Fruit fly (Drosophila melanogaster) whole organism, embryonic: ENCODE measurements around the gene Trax.
A peak's percentile ranks its signal among the peaks of the same experiment; 100 is the strongest.

Source experiments
- Abd-B ChIP-seq: fragments of 200-800 bp; sonication (Bioruptor generic); optimal IDR thresholded peaks from 2 replicates; lab custom pipeline; 2018; ENCODE audit warnings: missing biosample characterization, mild to moderate bottlenecking, missing genetic modification characterization, moderate library complexity
- Atf-2 ChIP-seq: fragments of 200-800 bp; sonication (Bioruptor generic); optimal IDR thresholded peaks from 2 replicates; lab custom pipeline; 2016; ENCODE audit warnings: missing biosample characterization, missing genetic modification characterization
- Awh ChIP-seq: fragments of 200-800 bp; sonication (Bioruptor generic); IDR thresholded peaks from 2 replicates; pipeline ENCODE4, ENCODE4 v1.3.6; 2022; ENCODE audit warnings: missing biosample characterization, missing genetic modification characterization
- CG10543 ChIP-seq: fragments of 200-800 bp; sonication (Bioruptor generic); optimal IDR thresholded peaks from 3 replicates; lab custom pipeline; 2017; ENCODE audit warnings: missing biosample characterization, mild to moderate bottlenecking, missing genetic modification characterization, moderate library complexity
- CG13424 ChIP-seq: fragments of 200-800 bp; sonication (Bioruptor generic); optimal IDR thresholded peaks from 2 replicates; lab custom pipeline; 2019; ENCODE audit warnings: missing biosample characterization, mild to moderate bottlenecking, missing genetic modification characterization, moderate library complexity
- CG15073 ChIP-seq: fragments of 200-800 bp; sonication (Bioruptor generic); optimal IDR thresholded peaks from 2 replicates; lab custom pipeline; 2016; ENCODE audit warnings: missing biosample characterization, missing genetic modification characterization
- CG1603 ChIP-seq: fragments of 200-800 bp; sonication (Bioruptor generic); optimal IDR thresholded peaks from 2 replicates; lab custom pipeline; 2019; ENCODE audit warnings: missing biosample characterization, mild to moderate bottlenecking, missing genetic modification characterization, moderate library complexity
- CG1792 ChIP-seq: fragments of 200-800 bp; sonication (Bioruptor generic); optimal IDR thresholded peaks from 2 replicates; lab custom pipeline; 2016; ENCODE audit warnings: missing biosample characterization, missing genetic modification characterization
- CG2129 ChIP-seq: fragments of 200-800 bp; sonication (Bioruptor generic); IDR thresholded peaks from 2 replicates; pipeline ENCODE4 v1.3.6; 2022; ENCODE audit warnings: missing biosample characterization, missing genetic modification characterization; ENCODE audit not compliant: partially characterized antibody
- CG3281 ChIP-seq: fragments of 200-800 bp; sonication (Bioruptor generic); optimal IDR thresholded peaks from 3 replicates; lab custom pipeline; 2017; ENCODE audit warnings: missing biosample characterization, mild to moderate bottlenecking, missing genetic modification characterization
- CG34376 ChIP-seq: fragments of 200-800 bp; sonication (Bioruptor generic); optimal IDR thresholded peaks from 2 replicates; lab custom pipeline; 2018; ENCODE audit warnings: missing biosample characterization, mild to moderate bottlenecking, missing genetic modification characterization
- CG34422 ChIP-seq: fragments of 200-800 bp; sonication (Bioruptor generic); IDR thresholded peaks from 3 replicates; pipeline ENCODE4 v1.3.6; 2022; ENCODE audit warnings: missing biosample characterization, missing genetic modification characterization
- CG3995 ChIP-seq: fragments of 200-800 bp; sonication (Bioruptor generic); optimal IDR thresholded peaks from 3 replicates; lab custom pipeline; 2016; ENCODE audit warnings: missing biosample characterization, missing genetic modification characterization
- CG4617 ChIP-seq: fragments of 200-800 bp; sonication (Bioruptor generic); optimal IDR thresholded peaks from 3 replicates; lab custom pipeline; 2016; ENCODE audit warnings: missing biosample characterization, missing genetic modification characterization, borderline replicate concordance
- CG8944 ChIP-seq: fragments of 200-800 bp; sonication (Bioruptor generic); optimal IDR thresholded peaks from 3 replicates; lab custom pipeline; 2016; ENCODE audit warnings: missing biosample characterization, missing genetic modification characterization
- CG9727 ChIP-seq: fragments of 200-800 bp; sonication (Bioruptor generic); optimal IDR thresholded peaks from 3 replicates; lab custom pipeline; 2017; ENCODE audit warnings: missing biosample characterization, mild to moderate bottlenecking, missing genetic modification characterization
- Dfd ChIP-seq, 2 experiments: fragments of >200 bp; optimal IDR thresholded peaks; 2 replicates each; lab custom pipeline; 2017; ENCODE audit warnings: missing biosample characterization in 2 of 2, missing genetic modification characterization in 2 of 2
- E2f2 ChIP-seq: fragments of 200-800 bp; sonication (Bioruptor generic); IDR thresholded peaks from 2 replicates; pipeline ENCODE4 v1.3.6; 2022; ENCODE audit warnings: missing biosample characterization, missing genetic modification characterization
- Fer3 ChIP-seq: fragments of 200-800 bp; sonication (Bioruptor generic); optimal IDR thresholded peaks from 2 replicates; lab custom pipeline; 2018; ENCODE audit warnings: missing biosample characterization, mild to moderate bottlenecking, missing genetic modification characterization, moderate library complexity
- HLH3B ChIP-seq: fragments of 200-800 bp; sonication (Bioruptor generic); IDR thresholded peaks from 2 replicates; pipeline ENCODE4 v1.3.6; 2022; ENCODE audit warnings: missing biosample characterization, missing genetic modification characterization
- Hsf ChIP-seq: fragments of 200-800 bp; sonication (Bioruptor generic); optimal IDR thresholded peaks from 3 replicates; lab custom pipeline; 2016; ENCODE audit warnings: missing biosample characterization, missing genetic modification characterization
- Lim3 ChIP-seq: fragments of 200-800 bp; sonication (Bioruptor generic); IDR thresholded peaks from 2 replicates; pipeline ENCODE4 v1.3.6; 2022; ENCODE audit warnings: missing biosample characterization, missing genetic modification characterization
- Lpt ChIP-seq: fragments of >200 bp; optimal IDR thresholded peaks from 2 replicates; lab custom pipeline; 2018; ENCODE audit warnings: missing biosample characterization, missing genetic modification characterization
- MTF-1 ChIP-seq: fragments of 200-800 bp; sonication (Bioruptor generic); optimal IDR thresholded peaks from 2 replicates; lab custom pipeline; 2018; ENCODE audit warnings: missing biosample characterization, mild to moderate bottlenecking, missing genetic modification characterization, borderline replicate concordance
- Meics ChIP-seq: fragments of 200-800 bp; sonication (Bioruptor generic); optimal IDR thresholded peaks from 2 replicates; lab custom pipeline; 2017; ENCODE audit warnings: missing biosample characterization, mild to moderate bottlenecking, missing genetic modification characterization
- Myb ChIP-seq: fragments of 200-800 bp; sonication (Bioruptor generic); optimal IDR thresholded peaks from 2 replicates; lab custom pipeline; 2016; ENCODE audit warnings: missing biosample characterization, missing genetic modification characterization
- Neu2 ChIP-seq: fragments of 200-800 bp; sonication (Bioruptor generic); optimal IDR thresholded peaks from 3 replicates; lab custom pipeline; 2016; ENCODE audit warnings: missing biosample characterization, missing genetic modification characterization, borderline replicate concordance
- Nf-YC ChIP-seq: fragments of 200-800 bp; optimal IDR thresholded peaks from 3 replicates; lab custom pipeline; 2019; ENCODE audit warnings: missing biosample characterization, mild to moderate bottlenecking, missing genetic modification characterization, moderate library complexity
- Usf ChIP-seq: fragments of 200-800 bp; sonication (Bioruptor generic); optimal IDR thresholded peaks from 2 replicates; lab custom pipeline; 2017; ENCODE audit warnings: missing genotype, missing biosample characterization, missing genetic modification characterization
- abd-A ChIP-seq: fragments of 200-800 bp; sonication (Bioruptor generic); optimal IDR thresholded peaks from 3 replicates; lab custom pipeline; 2019; ENCODE audit warnings: missing biosample characterization, mild to moderate bottlenecking, missing genetic modification characterization, moderate library complexity
- bowl ChIP-seq: fragments of 200-800 bp; sonication (Bioruptor generic); IDR thresholded peaks from 2 replicates; pipeline ENCODE4 v1.3.6; 2022; ENCODE audit warnings: missing biosample characterization, missing genetic modification characterization
- cato ChIP-seq: fragments of 200-800 bp; sonication (Bioruptor generic); optimal IDR thresholded peaks from 2 replicates; lab custom pipeline; 2016; ENCODE audit warnings: missing biosample characterization, missing genetic modification characterization, borderline replicate concordance
- chif ChIP-seq, 2 experiments: fragments of 200-800 bp; sonication (Bioruptor generic); optimal IDR thresholded peaks; 3 replicates each; lab custom pipeline; 2016; ENCODE audit warnings: missing biosample characterization in 2 of 2, missing genetic modification characterization in 2 of 2
- chn ChIP-seq: fragments of 200-800 bp; sonication (Bioruptor generic); optimal IDR thresholded peaks from 2 replicates; lab custom pipeline; 2016; ENCODE audit warnings: missing biosample characterization, missing genetic modification characterization
- corto ChIP-seq: fragments of 200-800 bp; sonication (Bioruptor generic); optimal IDR thresholded peaks from 2 replicates; lab custom pipeline; 2016; ENCODE audit warnings: missing biosample characterization, mild to moderate bottlenecking, missing genetic modification characterization, moderate library complexity
- dpn ChIP-seq, 2 experiments: fragments of 200-800 bp; sonication (Bioruptor generic); optimal IDR thresholded peaks; 3 replicates each; lab custom pipeline; 2016; ENCODE audit warnings: missing biosample characterization in 2 of 2, missing genetic modification characterization in 2 of 2
- fu2 ChIP-seq: fragments of 200-800 bp; sonication (Bioruptor generic); optimal IDR thresholded peaks from 2 replicates; lab custom pipeline; 2016; ENCODE audit warnings: missing biosample characterization, missing genetic modification characterization
- grn ChIP-seq: fragments of 200-800 bp; sonication (Bioruptor generic); optimal IDR thresholded peaks from 3 replicates; lab custom pipeline; 2017; ENCODE audit warnings: missing biosample characterization, missing genetic modification characterization
- her ChIP-seq: fragments of 200-800 bp; sonication (Bioruptor generic); optimal IDR thresholded peaks from 2 replicates; lab custom pipeline; 2016; ENCODE audit warnings: missing biosample characterization, missing genetic modification characterization
- insv ChIP-seq, 2 experiments: fragments of 200-800 bp; sonication (Bioruptor generic); optimal IDR thresholded peaks; 3 replicates each; lab custom pipeline; 2016 to 2018; ENCODE audit warnings: missing biosample characterization in 2 of 2, missing genetic modification characterization in 2 of 2
- mld ChIP-seq: fragments of 200-800 bp; sonication (Bioruptor generic); IDR thresholded peaks from 3 replicates; pipeline ENCODE4 v1.3.6; 2022; ENCODE audit warnings: missing biosample characterization, missing genetic modification characterization; ENCODE audit not compliant: partially characterized antibody
- odd ChIP-seq: fragments of 200-800 bp; sonication (Bioruptor generic); optimal IDR thresholded peaks from 2 replicates; lab custom pipeline; 2017; ENCODE audit warnings: missing biosample characterization, mild to moderate bottlenecking, missing genetic modification characterization
- phol ChIP-seq: fragments of 200-800 bp; sonication (Bioruptor generic); optimal IDR thresholded peaks from 3 replicates; lab custom pipeline; 2018; ENCODE audit warnings: missing biosample characterization, mild to moderate bottlenecking, missing genetic modification characterization, moderate library complexity
- prd ChIP-seq, 3 experiments: fragments of >200 bp in 2 of 3; fragments of 200-800 bp in 1 of 3; sonication (Bioruptor generic) in 1 of 3; optimal IDR thresholded peaks in 2 of 3; IDR thresholded peaks in 1 of 3; 2 replicates in 2 of 3; 3 replicates in 1 of 3; pipeline versions ENCODE4 v1.3.6 to Lab custom; 2017 to 2022; ENCODE audit warnings: missing biosample characterization in 1 of 3, missing genetic modification characterization in 1 of 3
- pros ChIP-seq: fragments of 200-800 bp; sonication (Bioruptor generic); optimal IDR thresholded peaks from 3 replicates; lab custom pipeline; 2019; ENCODE audit warnings: missing biosample characterization, mild to moderate bottlenecking, missing genetic modification characterization, moderate library complexity
- shn ChIP-seq: fragments of 200-800 bp; sonication (Bioruptor generic); optimal IDR thresholded peaks from 3 replicates; lab custom pipeline; 2016; ENCODE audit warnings: missing biosample characterization, missing genetic modification characterization
- slbo ChIP-seq: fragments of 200-800 bp; sonication (Bioruptor generic); IDR thresholded peaks from 2 replicates; pipeline ENCODE4 v1.3.6; 2022; ENCODE audit warnings: missing biosample characterization, missing genetic modification characterization
- slp2 ChIP-seq: fragments of 200-800 bp; sonication (Bioruptor generic); optimal IDR thresholded peaks from 2 replicates; lab custom pipeline; 2016; ENCODE audit warnings: missing biosample characterization, missing genetic modification characterization
- vnd ChIP-seq: fragments of 200-800 bp; sonication (Bioruptor generic); IDR thresholded peaks from 3 replicates; pipeline ENCODE4 v1.3.6; 2022; ENCODE audit warnings: missing biosample characterization, missing genetic modification characterization; ENCODE audit not compliant: partially characterized antibody
- zf30C ChIP-seq: fragments of 200-800 bp; sonication (Bioruptor generic); optimal IDR thresholded peaks from 3 replicates; lab custom pipeline; 2018; ENCODE audit warnings: missing biosample characterization, mild to moderate bottlenecking, missing genetic modification characterization

Trax gene

DNA sequence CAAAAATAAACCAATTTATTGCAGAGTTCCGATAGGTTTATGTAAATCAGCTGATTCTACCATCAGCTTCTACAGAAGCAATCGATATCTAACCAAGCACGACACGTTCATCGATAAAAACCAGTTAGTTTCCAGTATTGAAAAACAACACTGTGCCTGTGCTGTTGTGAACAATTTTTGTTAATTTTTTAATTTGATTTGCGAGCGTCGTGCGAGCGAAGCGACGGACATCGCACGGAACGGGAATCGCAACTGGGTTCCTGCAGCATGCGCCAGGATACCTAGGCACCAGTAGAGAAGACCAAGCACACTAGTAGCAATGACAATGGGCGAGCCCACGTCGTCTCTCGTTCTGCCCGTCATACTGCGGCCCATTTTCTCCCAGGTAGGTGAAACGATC is 10.3 kb downstream of the Trax start, which contains the start of the genes Ccm3 and CG6136 (continued):
- TF ChIP-seq Neu2 (GFP tag; lab: Kevin White, UChicago) = peak; percentile 23
- peak; percentile 66 for TF ChIP-seq E2f2 (GFP tag; lab: Robert Waterston, UW)
- no peak for TF ChIP-seq bowl (GFP tag; lab: Robert Waterston, UW)
- TF ChIP-seq Fer3 (tag; lab: Kevin White, UChicago) = peak; percentile 42
- TF ChIP-seq chif (GFP tag; optimal IDR thresholded peaks at IDR 0.05; lab: Kevin White, UChicago) = no peak
- no peak for TF ChIP-seq grn
- TF ChIP-seq Hsf (GFP tag; lab: Kevin White, UChicago) = peak; percentile 35
- TF ChIP-seq insv (GFP tag; optimal IDR thresholded peaks at IDR 0.05; lab: Kevin White, UChicago) = peak in 1 of 2 experiments; percentile 75
- peak; percentile 57 for TF ChIP-seq CG1792 (GFP tag; lab: Kevin White, UChicago)
- peak; percentile 35 for TF ChIP-seq CG3281 (GFP tag; lab: Kevin White, UChicago)
- TF ChIP-seq shn (GFP tag; lab: Kevin White, UChicago) = peak; percentile 12
- TF ChIP-seq Meics (GFP tag; lab: Kevin White, UChicago) = peak; percentile 45
- TF ChIP-seq Dfd (GFP tag; optimal IDR thresholded peaks at IDR 0.05; lab: Kevin White, UChicago) = no peak
- peak; percentile 17 for TF ChIP-seq chn (GFP tag; lab: Kevin White, UChicago)
- peak; percentile 35 for TF ChIP-seq her (GFP tag; lab: Kevin White, UChicago)
- peak; percentile 87 for TF ChIP-seq mld
- 0 out of 2 replicates have a peak, but pooled peaks have one; percentile 26 for TF ChIP-seq HLH3B
- TF ChIP-seq Nf-YC (tag; lab: Kevin White, UChicago) = peak; percentile 46
- no peak for TF ChIP-seq abd-A (tag; lab: Kevin White, UChicago)
- TF ChIP-seq CG10543 = no peak
- peak; percentile 25 for TF ChIP-seq CG9727
- peak; percentile 68 for TF ChIP-seq CG1603
- no peak for TF ChIP-seq zf30C (GFP tag; lab: Kevin White, UChicago)
- no peak for TF ChIP-seq CG15073 (GFP tag; lab: Kevin White, UChicago)
- no peak for TF ChIP-seq Lim3 (GFP tag; lab: Robert Waterston, UW)
- TF ChIP-seq Myb (GFP tag; lab: Kevin White, UChicago) = peak; percentile 64
- no peak for TF ChIP-seq pros (GFP tag; lab: Kevin White, UChicago)
- TF ChIP-seq CG34422 (GFP tag; lab: Robert Waterston, UW) = peak; percentile 64; the same call in 1 of the 3 replicates
- no peak for TF ChIP-seq cato (GFP tag; lab: Kevin White, UChicago)
- peak; percentile 14 for TF ChIP-seq MTF-1 (GFP tag; lab: Kevin White, UChicago)
- TF ChIP-seq Usf = no peak
- no peak for TF ChIP-seq Atf-2 (GFP tag; lab: Kevin White, UChicago)
- no peak for TF ChIP-seq fu2 (GFP tag; lab: Kevin White, UChicago)
- TF ChIP-seq Lpt = no peak
- TF ChIP-seq CG4617 (GFP tag; lab: Kevin White, UChicago) = peak; percentile 88
- no peak for TF ChIP-seq corto (GFP tag; lab: Kevin White, UChicago)
- TF ChIP-seq CG8944 (GFP tag; lab: Kevin White, UChicago) = no peak
- TF ChIP-seq CG2129 (GFP tag; lab: Robert Waterston, UW) = peak; percentile 77
- no peak for TF ChIP-seq prd (optimal IDR thresholded peaks at IDR 0.05; lab: Kevin White, UChicago)
- TF ChIP-seq prd (GFP tag; IDR thresholded peaks at IDR 0.05; lab: Robert Waterston, UW) = peak; percentile 52; the same call in 1 of the 3 replicates
- peak; percentile 3 for TF ChIP-seq CG13424 (tag; lab: Kevin White, UChicago)
- TF ChIP-seq dpn (GFP tag; optimal IDR thresholded peaks at IDR 0.05; lab: Kevin White, UChicago) = peak; percentile 54 to 55
- no peak for TF ChIP-seq Awh (GFP tag; lab: Robert Waterston, UW)
- TF ChIP-seq CG34376 (GFP tag; lab: Kevin White, UChicago) = peak; percentile 70
- TF ChIP-seq slbo = peak; percentile 56; the same call in 1 of the 2 replicates
- TF ChIP-seq vnd (GFP tag; lab: Robert Waterston, UW) = peak; percentile 87
- TF ChIP-seq CG3995 (GFP tag; lab: Kevin White, UChicago) = peak; percentile 62
- no peak for TF ChIP-seq Abd-B (GFP tag; lab: Kevin White, UChicago)
- peak; percentile 13 for TF ChIP-seq odd (GFP tag; lab: Kevin White, UChicago)
- TF ChIP-seq slp2 = no peak
- TF ChIP-seq phol = peak; percentile 25
